Worm (Caenorhabditis elegans) whole organism, late embryonic: ENCODE results near the gene clec-161.

Source experiments
- C08G9.2 ChIP-seq: sonication (generic microtip); optimal IDR thresholded peaks from 2 replicates; lab custom pipeline; 2016; ENCODE audit warnings: mild to moderate bottlenecking, missing genetic modification characterization, moderate library complexity, missing compliant biosample characterization
- K02D7.2 ChIP-seq: sonication (generic microtip); optimal IDR thresholded peaks from 2 replicates; lab custom pipeline; 2017; ENCODE audit warnings: mild to moderate bottlenecking, missing genetic modification characterization, missing compliant biosample characterization
- T23F11.4 ChIP-seq: fragments of 200-800 bp; sonication (Bioruptor generic); optimal IDR thresholded peaks from 2 replicates; lab custom pipeline; 2018; ENCODE audit warnings: mild to moderate bottlenecking, missing genetic modification characterization, missing compliant biosample characterization
- ama-1 ChIP-seq: fragments of 150-350 bp; optimal IDR thresholded peaks from 2 replicates; lab custom pipeline; 2014
- ceh-14 ChIP-seq: sonication (generic microtip); optimal IDR thresholded peaks from 2 replicates; lab custom pipeline; 2016; ENCODE audit warnings: missing genotype, missing genetic modification characterization, missing compliant biosample characterization
- ceh-18 ChIP-seq: sonication (generic microtip); optimal IDR thresholded peaks from 2 replicates; lab custom pipeline; 2016; ENCODE audit warnings: missing genetic modification characterization, missing compliant biosample characterization
- ceh-19 ChIP-seq: fragments of 200-800 bp; sonication (Bioruptor generic); optimal IDR thresholded peaks from 2 replicates; lab custom pipeline; 2018; ENCODE audit warnings: mild to moderate bottlenecking, missing genetic modification characterization, missing compliant biosample characterization
- ceh-2 ChIP-seq: sonication (generic microtip); optimal IDR thresholded peaks from 2 replicates; lab custom pipeline; 2016; ENCODE audit warnings: missing genotype, missing genetic modification characterization, missing compliant biosample characterization
- ceh-30 ChIP-seq: fragments of 150-350 bp; optimal IDR thresholded peaks from 2 replicates; lab custom pipeline; 2014; ENCODE audit warnings: missing biosample characterization, missing genetic modification characterization
- ceh-48 ChIP-seq: sonication (generic microtip); optimal IDR thresholded peaks from 2 replicates; lab custom pipeline; 2016; ENCODE audit warnings: missing genetic modification characterization, inconsistent platforms, missing compliant biosample characterization
- elt-2 ChIP-seq: sonication (generic microtip); optimal IDR thresholded peaks from 2 replicates; lab custom pipeline; 2016; ENCODE audit warnings: missing genetic modification reagents, missing genetic modification characterization, missing compliant biosample characterization
- ets-4 ChIP-seq: sonication (generic microtip); optimal IDR thresholded peaks from 2 replicates; lab custom pipeline; 2016; ENCODE audit warnings: missing genetic modification characterization, missing compliant biosample characterization
- gmeb-2 ChIP-seq: sonication (generic microtip); optimal IDR thresholded peaks from 2 replicates; lab custom pipeline; 2016; ENCODE audit warnings: missing genetic modification characterization, inconsistent platforms, missing compliant biosample characterization
- hlh-13 ChIP-seq: fragments of 200-800 bp; sonication (Bioruptor generic); optimal IDR thresholded peaks from 2 replicates; lab custom pipeline; 2018; ENCODE audit warnings: mild to moderate bottlenecking, missing genetic modification characterization, missing compliant biosample characterization
- hlh-15 ChIP-seq: sonication (generic microtip); optimal IDR thresholded peaks from 2 replicates; lab custom pipeline; 2016; ENCODE audit warnings: missing genetic modification characterization, missing compliant biosample characterization
- hlh-30 ChIP-seq: sonication (generic microtip); optimal IDR thresholded peaks from 2 replicates; lab custom pipeline; 2017; ENCODE audit warnings: antibody characterized with exemption, missing genetic modification characterization, missing compliant biosample characterization; ENCODE audit not compliant: insufficient read depth
- hlh-6 ChIP-seq: sonication (generic microtip); optimal IDR thresholded peaks from 2 replicates; lab custom pipeline; 2016; ENCODE audit warnings: missing genotype, missing genetic modification characterization, missing compliant biosample characterization
- hlh-8 ChIP-seq: sonication (generic microtip); optimal IDR thresholded peaks from 2 replicates; lab custom pipeline; 2016; ENCODE audit warnings: missing genotype, missing genetic modification characterization, missing compliant biosample characterization
- lim-6 ChIP-seq: sonication (generic microtip); optimal IDR thresholded peaks from 2 replicates; lab custom pipeline; 2016; ENCODE audit warnings: missing genetic modification characterization, missing compliant biosample characterization
- nfya-1 ChIP-seq: sonication (generic microtip); optimal IDR thresholded peaks from 2 replicates; lab custom pipeline; 2017; ENCODE audit warnings: missing genetic modification characterization, mild to moderate bottlenecking, missing compliant biosample characterization, antibody characterized with exemption, moderate library complexity
- odd-2 ChIP-seq: sonication (generic microtip); optimal IDR thresholded peaks from 2 replicates; lab custom pipeline; 2017; ENCODE audit warnings: antibody characterized with exemption, mild to moderate bottlenecking, missing genetic modification characterization, missing compliant biosample characterization
- pag-3 ChIP-seq: sonication (generic microtip); optimal IDR thresholded peaks from 2 replicates; lab custom pipeline; 2016; ENCODE audit warnings: missing compliant biosample characterization, missing genetic modification characterization, borderline replicate concordance
- pha-2 ChIP-seq: sonication (generic microtip); optimal IDR thresholded peaks from 2 replicates; lab custom pipeline; 2017; ENCODE audit warnings: mild to moderate bottlenecking, missing genetic modification characterization, missing compliant biosample characterization
- rnt-1 ChIP-seq: sonication (generic microtip); optimal IDR thresholded peaks from 2 replicates; lab custom pipeline; 2016; ENCODE audit warnings: missing genetic modification characterization, missing compliant biosample characterization
- sox-2 ChIP-seq: fragments of 200-800 bp; sonication (Bioruptor generic); IDR thresholded peaks from 2 replicates; pipeline ENCODE4 v1.3.6; 2022; ENCODE audit warnings: missing genetic modification reagents, missing genetic modification characterization, missing compliant biosample characterization
- tbx-2 ChIP-seq: sonication (generic microtip); optimal IDR thresholded peaks from 2 replicates; lab custom pipeline; 2016; ENCODE audit warnings: missing genetic modification characterization, missing compliant biosample characterization
- ttx-3 ChIP-seq: sonication (generic microtip); optimal IDR thresholded peaks from 2 replicates; lab custom pipeline; 2016; ENCODE audit warnings: missing genetic modification reagents, missing genetic modification characterization, missing compliant biosample characterization
- unc-3 ChIP-seq, 2 experiments: fragments of 200-800 bp in 1 of 2; sonication (Bioruptor generic) in 1 of 2; sonication (generic microtip) in 1 of 2; conservative IDR thresholded peaks in 1 of 2; optimal IDR thresholded peaks in 1 of 2; 2 replicates each; pipeline versions ENCODE4 v1.3.6 to Lab custom; 2016 to 2022; ENCODE audit warnings: missing compliant biosample characterization in 2 of 2, missing genetic modification characterization in 2 of 2, missing genetic modification reagents in 1 of 2
- unc-42 ChIP-seq: sonication (generic microtip); optimal IDR thresholded peaks from 2 replicates; lab custom pipeline; 2016; ENCODE audit warnings: missing genotype, missing genetic modification characterization, missing compliant biosample characterization
- unc-55 ChIP-seq: sonication (generic microtip); optimal IDR thresholded peaks from 2 replicates; lab custom pipeline; 2017; ENCODE audit warnings: missing biosample characterization, missing genetic modification reagents, missing genetic modification characterization
- unc-86 ChIP-seq: sonication (generic microtip); optimal IDR thresholded peaks from 2 replicates; lab custom pipeline; 2016; ENCODE audit warnings: missing genetic modification characterization, missing compliant biosample characterization
- zip-5 ChIP-seq: sonication (generic microtip); optimal IDR thresholded peaks from 2 replicates; lab custom pipeline; 2016; ENCODE audit warnings: missing genetic modification characterization, missing compliant biosample characterization

Gene clec-161

ce11 chrIII:9629855-9630254, 21.3 kb upstream of the clec-161 start, which contains the start of gene rpac-19 (continued):
- no peak for TF ChIP-seq ama-1 (lab: Kevin White, UChicago)
- peak; percentile 65 for TF ChIP-seq pha-2
- TF ChIP-seq pag-3 (tag; lab: Kevin White, UChicago) = no peak
- peak; percentile 59 for TF ChIP-seq odd-2 (tag; lab: Kevin White, UChicago)
- TF ChIP-seq nfya-1 (tag; lab: Kevin White, UChicago) = peak; percentile 67
- peak; percentile 73 for TF ChIP-seq ceh-14 (tag; lab: Kevin White, UChicago)
- TF ChIP-seq ets-4 = no peak
- TF ChIP-seq tbx-2 = peak; percentile 70
- TF ChIP-seq ceh-19 (GFP tag; lab: Kevin White, UChicago) = peak; percentile 7
- no peak for TF ChIP-seq ceh-30
- TF ChIP-seq ceh-2 (tag; lab: Kevin White, UChicago) = peak; percentile 67
- no peak for TF ChIP-seq T23F11.4 (GFP tag; lab: Kevin White, UChicago)
- no peak for TF ChIP-seq ceh-18 (tag; lab: Kevin White, UChicago)
- no peak for TF ChIP-seq unc-55
- peak; percentile 69 for TF ChIP-seq unc-86
- TF ChIP-seq unc-3 (GFP tag; conservative IDR thresholded peaks at IDR 0.05; lab: Robert Waterston, UW) = 0 out of 2 replicates have a peak, but pooled peaks have one; percentile 46
- no peak for TF ChIP-seq unc-3 (tag; optimal IDR thresholded peaks at IDR 0.05; lab: Kevin White, UChicago)
- TF ChIP-seq lim-6 (tag; lab: Kevin White, UChicago) = no peak

DNA sequence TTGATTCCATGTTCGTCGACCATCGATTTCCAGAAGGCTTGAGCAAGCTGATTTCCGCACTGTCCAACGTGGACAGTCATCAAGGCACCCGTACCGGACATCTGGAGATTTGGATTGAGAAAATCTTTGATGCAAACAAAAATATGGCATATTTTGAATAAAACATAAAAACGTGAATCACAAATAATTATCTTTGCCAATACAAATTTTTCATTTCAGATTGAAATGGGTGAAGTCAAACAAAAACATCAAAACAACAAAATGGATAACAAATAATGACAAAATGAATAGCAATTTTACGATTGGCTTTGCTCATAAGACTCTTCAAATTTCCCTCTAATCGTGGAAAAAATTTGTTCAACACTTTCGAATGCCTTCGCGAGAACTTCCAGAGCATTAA, 20.5 kb upstream of the clec-161 start, which contains the start of gene tbg-1:
Gene tbg-1, minus strand, starts transcription at position 101 of the 400 bp plus-strand sequence.
- no peak for TF ChIP-seq pha-2
- TF ChIP-seq hlh-8 = no peak
- TF ChIP-seq hlh-6 = no peak
- no peak for TF ChIP-seq hlh-15 (tag; lab: Kevin White, UChicago)
- TF ChIP-seq hlh-13 (GFP tag; lab: Kevin White, UChicago) = no peak
- TF ChIP-seq ama-1 (lab: Kevin White, UChicago) = no peak
- no peak for TF ChIP-seq pag-3 (tag; lab: Kevin White, UChicago)
- TF ChIP-seq unc-42 (tag; lab: Kevin White, UChicago) = no peak
- TF ChIP-seq tbx-2 = no peak
- TF ChIP-seq gmeb-2 (tag; lab: Kevin White, UChicago) = no peak
- TF ChIP-seq zip-5 (tag; lab: Kevin White, UChicago) = no peak
- TF ChIP-seq unc-86 = no peak
- TF ChIP-seq hlh-30 (tag; lab: Kevin White, UChicago) = no peak
- TF ChIP-seq ttx-3 (tag; lab: Kevin White, UChicago) = no peak
- TF ChIP-seq lim-6 (tag; lab: Kevin White, UChicago) = no peak
- no peak for TF ChIP-seq sox-2
- no peak for TF ChIP-seq rnt-1
- TF ChIP-seq, all 69 proteins: peak for 0

ce11 chrIII:9626602-9627001, 18.1 kb upstream of the clec-161 start:
- no peak for TF ChIP-seq ama-1 (lab: Kevin White, UChicago)
- no peak for TF ChIP-seq ceh-48 (tag; lab: Kevin White, UChicago)
- no peak for TF ChIP-seq C08G9.2 (tag; lab: Kevin White, UChicago)

DNA sequence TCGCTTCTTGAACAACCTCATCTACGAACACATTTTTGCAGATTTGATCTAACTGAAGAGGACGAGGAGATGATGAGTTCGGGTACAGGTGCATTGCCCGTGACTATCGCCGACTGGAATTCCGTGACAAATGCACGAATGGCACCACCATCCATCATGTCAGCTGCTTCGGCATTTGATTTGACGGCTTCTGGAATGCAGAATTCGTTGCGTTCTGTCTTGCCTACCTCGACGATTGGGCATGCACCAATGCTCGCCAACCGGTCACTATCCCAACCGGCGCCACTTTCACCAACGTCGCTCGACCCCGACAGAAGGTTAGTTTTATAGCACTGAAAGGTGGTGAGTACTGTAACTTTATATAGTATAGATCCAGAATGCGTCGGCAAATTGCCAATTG, 14.9 kb upstream of the clec-161 start:
- TF ChIP-seq odd-2 (tag; lab: Kevin White, UChicago) = no peak

DNA sequence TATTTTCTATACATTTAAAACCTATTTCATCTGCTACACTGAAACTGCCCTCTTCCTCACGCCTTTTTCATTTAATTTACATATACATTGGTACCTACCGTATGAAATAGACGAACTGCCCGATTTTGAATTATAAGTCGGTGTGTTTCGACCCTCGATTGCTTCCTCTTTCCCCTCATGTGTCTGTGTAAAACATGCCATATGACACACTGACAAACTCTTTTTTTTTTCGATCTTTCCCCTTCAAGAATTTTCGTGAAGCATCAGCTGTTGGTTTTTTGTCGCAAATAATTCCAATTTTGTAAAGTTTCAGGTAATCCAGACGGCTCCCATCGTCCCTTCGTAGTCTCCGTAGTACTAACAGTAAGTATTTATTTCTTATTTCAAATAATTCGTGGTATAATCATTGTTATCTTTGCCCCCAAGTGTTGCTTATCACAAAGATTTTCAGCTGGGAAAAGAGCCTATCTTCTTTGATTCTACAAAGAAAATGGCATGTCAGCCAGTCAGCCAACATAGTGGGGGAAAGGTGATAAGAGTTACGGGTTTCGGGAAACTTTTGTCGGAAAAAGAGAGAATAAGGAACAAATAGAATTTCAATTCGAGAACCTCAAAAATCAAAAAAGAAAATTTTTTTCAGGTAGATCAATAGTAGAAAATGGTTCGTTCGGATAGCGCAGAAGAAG, 13.4 kb upstream of the clec-161 start:
- TF ChIP-seq elt-2 (peak; percentile 93), K02D7.2 (tag; lab: Kevin White, UChicago) (no peak)
